Fruit fly (Drosophila melanogaster): ENCODE results near the gene CG3386.

DNA sequence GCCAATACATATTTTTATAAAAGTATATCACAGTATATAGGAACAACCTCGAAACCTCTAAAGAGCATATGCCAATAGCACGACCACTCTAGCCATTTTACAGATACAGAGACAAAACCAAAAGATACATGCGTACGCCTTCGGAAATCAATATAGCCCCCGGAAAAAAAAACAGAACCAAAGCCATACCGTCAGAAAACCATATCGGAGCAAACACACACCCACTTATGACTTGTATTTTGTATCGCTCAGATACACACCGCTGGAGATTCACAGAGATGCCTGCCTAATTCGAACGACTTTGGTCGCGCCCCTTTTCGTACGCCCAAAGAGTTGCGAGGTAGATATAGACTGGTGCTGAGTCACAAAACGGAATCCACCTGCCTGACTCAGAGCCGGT, 13.2 kb upstream of the CG3386 start:
- TF ChIP-seq CG12768 (GFP tag; optimal IDR thresholded peaks at IDR 0.05) (no peak), kay (GFP tag; ENCODE audit: borderline replicate concordance) (no peak), CG14711 (tag; optimal IDR thresholded peaks at IDR 0.05) (no peak), Crg-1 (GFP tag; optimal IDR thresholded peaks at IDR 0.05) (no peak), cic (GFP tag; optimal IDR thresholded peaks at IDR 0.05) (no peak)

All from whole organism, adult.